Fruit fly (Drosophila melanogaster): ENCODE measurements around the gene CG33920.

CG33920 gene

dm6 chr3R:31086394-31086793 is 41.5 kb upstream of the CG33920 start (continued):
- TF ChIP-seq dysf (GFP tag; IDR thresholded peaks at IDR 0.05) (0 out of 3 replicates have a peak, but pooled peaks have one; percentile 23), Six4 (GFP tag; optimal IDR thresholded peaks at IDR 0.05) (no peak), Chrac-16 (GFP tag; optimal IDR thresholded peaks at IDR 0.05) (no peak), az2 (GFP tag; optimal IDR thresholded peaks at IDR 0.05) (no peak), Hmr (GFP tag; optimal IDR thresholded peaks at IDR 0.05) (no peak), dpn (GFP tag; optimal IDR thresholded peaks at IDR 0.05) (peak in 1 of 2 experiments; percentile 1), CG33213 (GFP tag; optimal IDR thresholded peaks at IDR 0.05) (no peak), unc-4 (GFP tag; IDR thresholded peaks at IDR 0.05; ENCODE audit: partially characterized antibody) (no peak), Fer3 (tag; optimal IDR thresholded peaks at IDR 0.05) (no peak), cas (GFP tag; IDR thresholded peaks at IDR 0.05) (no peak), CG2199 (GFP tag; IDR thresholded peaks at IDR 0.05) (no peak; the same call in 1 of the 3 replicates), CG3065 (GFP tag; optimal IDR thresholded peaks at IDR 0.05) (peak; percentile 98), CG15011 (GFP tag; optimal IDR thresholded peaks at IDR 0.05) (no peak), bcd (GFP tag; optimal IDR thresholded peaks at IDR 0.05) (no peak), p53 (GFP tag; optimal IDR thresholded peaks at IDR 0.05) (peak; percentile 15), CG34422 (GFP tag; IDR thresholded peaks at IDR 0.05) (no peak), CG17829 (tag; optimal IDR thresholded peaks at IDR 0.05) (no peak), zfh1 (GFP tag; IDR thresholded peaks at IDR 0.05) (0 out of 3 replicates have a peak, but pooled peaks have one; percentile 33), emc (GFP tag; optimal IDR thresholded peaks at IDR 0.05) (no peak), Bdp1 (GFP tag; optimal IDR thresholded peaks at IDR 0.05) (no peak), pb (GFP tag; optimal IDR thresholded peaks at IDR 0.05) (peak; percentile 4), HHEX (GFP tag; optimal IDR thresholded peaks at IDR 0.05) (no peak), Mad (GFP tag; optimal IDR thresholded peaks at IDR 0.05) (no peak), CG10267 (tag; optimal IDR thresholded peaks at IDR 0.05) (no peak), Ets97D (GFP tag; optimal IDR thresholded peaks at IDR 0.05) (peak; percentile 65), CG3995 (GFP tag; optimal IDR thresholded peaks at IDR 0.05) (no peak), CG13296 (GFP tag; optimal IDR thresholded peaks at IDR 0.05) (no peak), Ptx1 (GFP tag; IDR thresholded peaks at IDR 0.05) (no peak), Antp (GFP tag; optimal IDR thresholded peaks at IDR 0.05) (peak; percentile 17), gsb (GFP tag; IDR thresholded peaks at IDR 0.05) (no peak), caup (GFP tag; optimal IDR thresholded peaks at IDR 0.05; ENCODE audit: severe bottlenecking) (no peak), trem (tag; optimal IDR thresholded peaks at IDR 0.05) (peak; percentile 4), CG33557 (GFP tag; optimal IDR thresholded peaks at IDR 0.05) (no peak), CG6689 (GFP tag; IDR thresholded peaks at IDR 0.05) (no peak), CG13624 (GFP tag; optimal IDR thresholded peaks at IDR 0.05) (no peak), CG1603 (tag; optimal IDR thresholded peaks at IDR 0.05) (peak; percentile 50), ken (GFP tag; IDR thresholded peaks at IDR 0.05) (peak; percentile 66; the same call in 1 of the 3 replicates), CG14667 (GFP tag; IDR thresholded peaks at IDR 0.05) (no peak), E2f2 (GFP tag; IDR thresholded peaks at IDR 0.05) (peak; percentile 15; the same call in 1 of the 2 replicates), Doc2 (GFP tag; IDR thresholded peaks at IDR 0.05) (no peak), tx (GFP tag; optimal IDR thresholded peaks at IDR 0.05) (no peak), D (optimal IDR thresholded peaks at IDR 0.05) (no peak), D (GFP tag; optimal IDR thresholded peaks at IDR 0.05) (no peak), HLH4C (GFP tag; IDR thresholded peaks at IDR 0.05; ENCODE audit: partially characterized antibody) (no peak), CoRest (tag; optimal IDR thresholded peaks at IDR 0.05) (peak; percentile 47), Ets65A (GFP tag) (no peak), pfk (GFP tag; optimal IDR thresholded peaks at IDR 0.05) (no peak), eyg (GFP tag; optimal IDR thresholded peaks at IDR 0.05) (no peak), Xrp1 (GFP tag; IDR thresholded peaks at IDR 0.05) (0 out of 2 replicates have a peak, but pooled peaks have one; percentile 25), Poxn (GFP tag; IDR thresholded peaks at IDR 0.05) (no peak), CG10431 (GFP tag; optimal IDR thresholded peaks at IDR 0.05) (no peak), CG7556 (GFP tag; optimal IDR thresholded peaks at IDR 0.05) (no peak), CG10959 (GFP tag; IDR thresholded peaks at IDR 0.05) (no peak)

All from whole organism, embryonic.